Worm (Caenorhabditis elegans): Measurements from ENCODE around the gene K06H7.1.

K06H7.1 gene

DNA sequence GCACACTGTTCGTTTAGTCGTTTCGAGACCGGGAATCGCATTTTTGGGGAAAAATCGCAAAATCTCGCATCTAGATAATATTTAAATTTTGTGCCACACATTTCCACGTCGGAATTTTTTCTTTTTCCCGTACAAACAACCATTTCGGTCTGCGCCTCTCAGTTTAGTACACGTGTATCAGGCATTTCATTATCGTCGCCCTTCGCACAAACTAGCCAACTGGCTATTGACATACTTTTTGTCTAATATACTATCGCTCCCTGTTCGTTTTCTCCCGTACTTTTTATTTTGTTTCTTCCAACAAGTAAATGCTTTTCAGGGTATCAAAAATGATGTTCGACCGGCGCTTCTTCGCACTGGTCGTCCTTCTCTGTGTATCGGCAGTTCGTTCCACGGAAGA is 34.2 kb downstream of the K06H7.1 start, which contains the start of gene C14B9.2:
C14B9.2 (plus strand) TSS at position 320 of the 400 bp plus-strand sequence.
- no peak for TF ChIP-seq lir-3 (tag; optimal IDR thresholded peaks at IDR 0.05; ENCODE audit: poor library complexity)
- TF ChIP-seq xbp-1 (tag; optimal IDR thresholded peaks at IDR 0.05): peak; percentile 50
- no peak for TF ChIP-seq ama-1 (optimal IDR thresholded peaks at IDR 0.05)

ce11 chrIII:8136517-8137099 is 37.5 kb downstream of the K06H7.1 start:
- TF ChIP-seq sup-37 (GFP tag; optimal IDR thresholded peaks at IDR 0.05): peak; percentile 16
- peak; percentile 16 for TF ChIP-seq skn-1 (tag; optimal IDR thresholded peaks at IDR 0.05)
- TF ChIP-seq nhr-20 (tag; optimal IDR thresholded peaks at IDR 0.05): peak; percentile 39
- TF ChIP-seq rnt-1 (tag; optimal IDR thresholded peaks at IDR 0.05): peak; percentile 3
- no peak for TF ChIP-seq alr-1 (tag; optimal IDR thresholded peaks at IDR 0.05; ENCODE audit: borderline replicate concordance)
- peak; percentile 44 for TF ChIP-seq nhr-19 (GFP tag; conservative IDR thresholded peaks at IDR 0.05)
- no peak for TF ChIP-seq efl-1 (optimal IDR thresholded peaks at IDR 0.05)
- TF ChIP-seq efl-1 (GFP tag; optimal IDR thresholded peaks at IDR 0.05 in 1 of 2): peak in 1 of 2 experiments; percentile 88
- TF ChIP-seq nhr-77 (tag; optimal IDR thresholded peaks at IDR 0.05): peak; percentile 37
- TF ChIP-seq aly-2 (tag; optimal IDR thresholded peaks at IDR 0.05): peak; percentile 23
- peak; percentile 15 for TF ChIP-seq swsn-7 (tag; optimal IDR thresholded peaks at IDR 0.05)
- no peak for TF ChIP-seq sox-4 (tag; optimal IDR thresholded peaks at IDR 0.05)
- peak in 1 of 2 experiments; percentile 34 for TF ChIP-seq mdl-1 (tag; optimal IDR thresholded peaks at IDR 0.05)
- peak; percentile 42 for TF ChIP-seq tbx-2 (tag; optimal IDR thresholded peaks at IDR 0.05)
- peak; percentile 49 for TF ChIP-seq nhr-71 (tag; optimal IDR thresholded peaks at IDR 0.05)
- no peak for TF ChIP-seq lin-14 (GFP tag; optimal IDR thresholded peaks at IDR 0.05)
- no peak for TF ChIP-seq mab-9 (GFP tag; IDR thresholded peaks at IDR 0.05)
- no peak for TF ChIP-seq fos-1 (tag; optimal IDR thresholded peaks at IDR 0.05)

DNA sequence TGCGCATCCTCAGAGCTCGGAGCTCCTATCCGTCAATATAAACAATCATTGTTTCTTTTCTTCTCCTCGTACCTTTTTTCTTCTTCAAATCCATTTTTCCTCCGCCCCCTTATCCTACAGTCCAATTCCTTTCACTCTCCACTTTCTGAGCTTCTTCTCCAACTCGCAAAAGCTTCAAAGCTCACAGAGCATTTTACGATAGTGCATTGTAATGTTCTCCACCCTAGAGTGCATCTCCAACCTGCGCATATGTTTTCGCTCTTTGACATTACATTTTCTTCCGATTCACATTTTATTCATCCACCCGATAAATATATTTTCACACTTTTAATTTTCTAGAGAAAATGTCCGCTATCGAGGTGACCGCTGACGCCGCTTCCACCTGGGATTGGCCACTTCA is 38.7 kb downstream of the K06H7.1 start, which contains the start of gene hsp-12.2:
hsp-12.2 (plus strand) TSS at position 301 of the 400 bp plus-strand sequence.
- TF ChIP-seq efl-1 (optimal IDR thresholded peaks at IDR 0.05): no peak
- peak in 1 of 2 experiments; percentile 68 for TF ChIP-seq efl-1 (GFP tag; optimal IDR thresholded peaks at IDR 0.05 in 1 of 2)
- no peak for TF ChIP-seq jun-1 (tag; optimal IDR thresholded peaks at IDR 0.05)

DNA sequence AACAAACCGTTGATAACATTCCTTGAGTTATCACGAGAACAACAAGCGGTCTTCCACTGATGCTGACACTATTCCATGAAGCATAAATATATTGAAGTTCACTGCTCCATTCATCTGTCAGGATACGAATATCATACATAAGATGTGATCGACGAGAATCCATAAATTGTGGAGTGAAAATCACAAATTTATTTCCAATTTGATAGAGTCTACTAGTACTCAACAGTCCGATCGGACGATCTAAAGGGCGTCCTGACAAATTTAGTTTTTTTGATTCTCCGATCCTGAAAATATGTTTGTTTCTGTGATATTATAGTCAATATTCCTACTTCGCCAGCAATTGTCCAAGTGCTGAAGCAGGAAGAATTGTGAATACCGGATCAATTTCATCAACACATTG is 43.1 kb downstream of the K06H7.1 start:
- TF ChIP-seq lin-14 (GFP tag; optimal IDR thresholded peaks at IDR 0.05) (no peak), unc-98 (GFP tag; IDR thresholded peaks at IDR 0.05) (no peak), C16A3.4 (tag; optimal IDR thresholded peaks at IDR 0.05) (no peak)

- TF ChIP-seq ztf-11 (tag; optimal IDR thresholded peaks at IDR 0.05) (peak in 1 of 2 experiments; percentile 89), ceh-88 (GFP tag; IDR thresholded peaks at IDR 0.05) (peak; percentile 18; the same call in 1 of the 2 replicates), alr-1 (tag; optimal IDR thresholded peaks at IDR 0.05; ENCODE audit: borderline replicate concordance) (no peak), mdl-1 (tag; optimal IDR thresholded peaks at IDR 0.05) (peak in 1 of 2 experiments; percentile 54), ceh-82 (tag; optimal IDR thresholded peaks at IDR 0.05) (peak; percentile 26 to 72 (median 37)), nhr-20 (tag; optimal IDR thresholded peaks at IDR 0.05) (peak; percentile 67), fkh-4 (tag; optimal IDR thresholded peaks at IDR 0.05; ENCODE audit: borderline replicate concordance) (peak; percentile 89), dsc-1 (tag; optimal IDR thresholded peaks at IDR 0.05) (peak; percentile 85), nhr-12 (tag; optimal IDR thresholded peaks at IDR 0.05) (no peak), ceh-90 (tag; optimal IDR thresholded peaks at IDR 0.05) (peak; percentile 93), nhr-47 (tag; optimal IDR thresholded peaks at IDR 0.05) (peak; percentile 88), rnt-1 (tag; optimal IDR thresholded peaks at IDR 0.05) (peak; percentile 99), grh-1 (GFP tag; IDR thresholded peaks at IDR 0.05) (peak; percentile 59), lin-35 (GFP tag; optimal IDR thresholded peaks at IDR 0.05) (peak; percentile 47 to 68), lsy-2 (tag; optimal IDR thresholded peaks at IDR 0.05) (peak; percentile 78 to 82), swsn-7 (tag; optimal IDR thresholded peaks at IDR 0.05) (peak; percentile 69), mef-2 (tag; optimal IDR thresholded peaks at IDR 0.05) (no peak), snpc-4 (tag; optimal IDR thresholded peaks at IDR 0.05) (peak; percentile 47), fkh-8 (tag; optimal IDR thresholded peaks at IDR 0.05) (peak; percentile 73), nhr-85 (tag) (peak; percentile 87), unc-30 (tag; optimal IDR thresholded peaks at IDR 0.05) (no peak), C34B4.2 (tag; optimal IDR thresholded peaks at IDR 0.05) (peak; percentile 33), lin-15B (tag; optimal IDR thresholded peaks at IDR 0.05) (peak; percentile 48), blmp-1 (tag; optimal IDR thresholded peaks at IDR 0.05) (no peak), unc-86 (tag; optimal IDR thresholded peaks at IDR 0.05) (peak; percentile 57)
Observed at ce11 chrIII:8144574-8145065, 45.5 kb downstream of the K06H7.1 start, which contains the start of the genes C14B9.8 and mrpl-18. C14B9.8 (minus strand) TSS chrIII:8144629. mrpl-18 (plus strand) TSS chrIII:8145015.

All from whole organism, L1 larva.